Worm (Caenorhabditis elegans): ENCODE results near the gene T26E4.3.

ce11 chrV:15782494-15782893, at the start of gene T26E4.3:
- no peak for TF ChIP-seq him-1 (tag; optimal IDR thresholded peaks at IDR 0.05)
- no peak for TF ChIP-seq W03F9.2 (tag; optimal IDR thresholded peaks at IDR 0.05)
- no peak for TF ChIP-seq dao-5 (tag; optimal IDR thresholded peaks at IDR 0.05)

Data from whole organism, L4/young adult.